Worm (Caenorhabditis elegans): Measurements from ENCODE around the gene srlf-29.

- TF ChIP-seq flt-1 (GFP tag; IDR thresholded peaks at IDR 0.05) (no peak), klf-2 (GFP tag; conservative IDR thresholded peaks at IDR 0.05) (no peak), T22C8.4 (GFP tag; IDR thresholded peaks at IDR 0.05) (no peak), ztf-29 (GFP tag; IDR thresholded peaks at IDR 0.05) (no peak), tab-1 (GFP tag; IDR thresholded peaks at IDR 0.05) (no peak), med-1 (GFP tag; optimal IDR thresholded peaks at IDR 0.05; ENCODE audit: insufficient read depth) (no peak), cog-1 (tag; optimal IDR thresholded peaks at IDR 0.05) (no peak), ztf-23 (GFP tag; IDR thresholded peaks at IDR 0.05) (no peak), ref-1 (GFP tag; conservative IDR thresholded peaks at IDR 0.05) (no peak)
Observed at ce11 chrII:1653397-1653796, 12.7 kb upstream of the srlf-29 start, which contains the start of gene fbxb-15.

All from whole organism, midembryonic.